Worm (Caenorhabditis elegans) whole organism, L3 larva: ENCODE measurements around the gene ima-1.

Experiments used
- ZK546.5 ChIP-seq: sonication (generic microtip); optimal IDR thresholded peaks from 2 replicates; lab custom pipeline; 2017; ENCODE audit warnings: missing biosample characterization, missing genetic modification characterization
- aly-2 ChIP-seq: fragments of 150-350 bp; optimal IDR thresholded peaks from 2 replicates; lab custom pipeline; 2014; ENCODE audit warnings: missing biosample characterization, missing genetic modification characterization
- ama-1 ChIP-seq: fragments of 150-350 bp; optimal IDR thresholded peaks from 2 replicates; lab custom pipeline; 2018
- ceh-82 ChIP-seq: fragments of 150-350 bp; optimal IDR thresholded peaks from 2 replicates; lab custom pipeline; 2014; ENCODE audit warnings: missing biosample characterization, missing genetic modification characterization
- ceh-9 ChIP-seq: sonication (generic microtip); optimal IDR thresholded peaks from 2 replicates; lab custom pipeline; 2018; ENCODE audit warnings: missing biosample characterization, missing genetic modification characterization
- daf-12 ChIP-seq: fragments of 150-350 bp; optimal IDR thresholded peaks from 2 replicates; lab custom pipeline; 2014; ENCODE audit warnings: missing biosample characterization, missing genetic modification reagents, missing genetic modification characterization
- egl-5 ChIP-seq: fragments of 150-350 bp; optimal IDR thresholded peaks from 2 replicates; lab custom pipeline; 2017; ENCODE audit warnings: missing biosample characterization, missing genetic modification reagents, missing genetic modification characterization, inconsistent platforms
- elt-1 ChIP-seq: fragments of 150-350 bp; optimal IDR thresholded peaks from 2 replicates; lab custom pipeline; 2014; ENCODE audit warnings: missing biosample characterization, missing genetic modification characterization
- elt-2 ChIP-seq: sonication (generic microtip); optimal IDR thresholded peaks from 2 replicates; lab custom pipeline; 2016; ENCODE audit warnings: missing genetic modification reagents, mild to moderate bottlenecking, missing genetic modification characterization, missing compliant biosample characterization
- fkh-2 ChIP-seq: fragments of 150-350 bp; optimal IDR thresholded peaks from 2 replicates; lab custom pipeline; 2014; ENCODE audit warnings: missing biosample characterization, missing genetic modification reagents, missing genetic modification characterization
- jun-1 ChIP-seq: fragments of 150-350 bp; optimal IDR thresholded peaks from 2 replicates; lab custom pipeline; 2014; ENCODE audit warnings: missing biosample characterization, missing genetic modification reagents, missing genetic modification characterization
- lin-15B ChIP-seq: fragments of 150-350 bp; optimal IDR thresholded peaks from 2 replicates; lab custom pipeline; 2014; ENCODE audit warnings: missing biosample characterization, missing genetic modification characterization
- lin-39 ChIP-seq: fragments of 150-350 bp; optimal IDR thresholded peaks from 2 replicates; lab custom pipeline; 2018; ENCODE audit warnings: missing biosample characterization, missing genetic modification reagents, missing genetic modification characterization
- lsy-12 ChIP-seq: sonication (generic microtip); optimal IDR thresholded peaks from 2 replicates; lab custom pipeline; 2016; ENCODE audit warnings: mild to moderate bottlenecking, missing genetic modification characterization, missing compliant biosample characterization
- mml-1 ChIP-seq: fragments of 150-350 bp; sonication (generic microtip); optimal IDR thresholded peaks from 3 replicates; lab custom pipeline; 2014; ENCODE audit warnings: missing biosample characterization, missing genetic modification characterization
- nfya-1 ChIP-seq: sonication (generic microtip); optimal IDR thresholded peaks from 2 replicates; lab custom pipeline; 2017; ENCODE audit warnings: missing genetic modification characterization, mild to moderate bottlenecking, missing compliant biosample characterization, antibody characterized with exemption, moderate library complexity; ENCODE audit not compliant: insufficient read depth
- nhr-11 ChIP-seq: fragments of 150-350 bp; optimal IDR thresholded peaks from 2 replicates; lab custom pipeline; 2014; ENCODE audit warnings: missing biosample characterization, missing genetic modification characterization
- nhr-12 ChIP-seq: fragments of 150-350 bp; optimal IDR thresholded peaks from 2 replicates; lab custom pipeline; 2014; ENCODE audit warnings: missing biosample characterization, missing genetic modification characterization
- nhr-23 ChIP-seq: fragments of 150-350 bp; optimal IDR thresholded peaks from 2 replicates; lab custom pipeline; 2014; ENCODE audit warnings: missing biosample characterization, missing genetic modification reagents, missing genetic modification characterization
- nhr-237 ChIP-seq: fragments of 150-350 bp; optimal IDR thresholded peaks from 2 replicates; lab custom pipeline; 2014; ENCODE audit warnings: missing biosample characterization, missing genetic modification characterization
- nhr-25 ChIP-seq: sonication (generic microtip); optimal IDR thresholded peaks from 2 replicates; lab custom pipeline; 2017; ENCODE audit warnings: missing biosample characterization, missing genetic modification characterization
- nhr-28 ChIP-seq: fragments of 150-350 bp; optimal IDR thresholded peaks from 2 replicates; lab custom pipeline; 2014; ENCODE audit warnings: missing biosample characterization, missing genetic modification characterization
- nhr-43 ChIP-seq: sonication (generic microtip); optimal IDR thresholded peaks from 2 replicates; lab custom pipeline; 2016; ENCODE audit warnings: mild to moderate bottlenecking, missing genetic modification characterization, missing compliant biosample characterization; ENCODE audit not compliant: poor library complexity, severe bottlenecking
- nhr-67 ChIP-seq: fragments of 150-350 bp; optimal IDR thresholded peaks from 2 replicates; lab custom pipeline; 2014; ENCODE audit warnings: missing biosample characterization, missing genetic modification characterization
- nhr-77 ChIP-seq: fragments of 150-350 bp; optimal IDR thresholded peaks from 2 replicates; lab custom pipeline; 2014; ENCODE audit warnings: missing biosample characterization, missing genetic modification characterization
- pha-4 ChIP-seq: fragments of 150-350 bp; optimal IDR thresholded peaks from 2 replicates; lab custom pipeline; 2014; ENCODE audit warnings: missing biosample characterization, missing genetic modification reagents, missing genetic modification characterization
- pqm-1 ChIP-seq: fragments of 150-350 bp; optimal IDR thresholded peaks from 2 replicates; lab custom pipeline; 2017; ENCODE audit warnings: missing biosample characterization, missing genetic modification characterization, inconsistent platforms
- sea-2 ChIP-seq: fragments of 150-350 bp; sonication (generic microtip); optimal IDR thresholded peaks from 4 replicates; lab custom pipeline; 2014; ENCODE audit warnings: missing biosample characterization, missing genetic modification reagents, missing genetic modification characterization
- skn-1 ChIP-seq: fragments of 150-350 bp; optimal IDR thresholded peaks from 2 replicates; lab custom pipeline; 2014; ENCODE audit warnings: missing biosample characterization, missing genetic modification characterization
- tbx-2 ChIP-seq: sonication (generic microtip); optimal IDR thresholded peaks from 2 replicates; lab custom pipeline; 2016; ENCODE audit warnings: mild to moderate bottlenecking, missing genetic modification characterization, missing compliant biosample characterization
- unc-39 ChIP-seq: sonication (generic microtip); optimal IDR thresholded peaks from 4 replicates; lab custom pipeline; 2017; ENCODE audit warnings: missing biosample characterization, missing genetic modification characterization
- unc-62 ChIP-seq: fragments of 150-350 bp; sonication (generic microtip); optimal IDR thresholded peaks from 4 replicates; lab custom pipeline; 2014; ENCODE audit warnings: missing biosample characterization, missing genetic modification reagents, missing genetic modification characterization
- zag-1 ChIP-seq: fragments of 150-350 bp; optimal IDR thresholded peaks from 2 replicates; lab custom pipeline; 2014; ENCODE audit warnings: missing biosample characterization, missing genetic modification characterization
- ztf-11 ChIP-seq: fragments of 150-350 bp; optimal IDR thresholded peaks from 2 replicates; lab custom pipeline; 2014; ENCODE audit warnings: missing biosample characterization, missing genetic modification characterization

ima-1 gene

ce11 chrV:11217394-11217793, 22.1 kb upstream of the ima-1 start, which contains the start of gene cyp-29A2:
cyp-29A2 (plus strand) TSS chrV:11217583.
- no peak for TF ChIP-seq sea-2 (GFP tag; lab: Kevin White, UChicago)
- no peak for TF ChIP-seq nhr-12 (tag; lab: Kevin White, UChicago)
- TF ChIP-seq ztf-11 (tag; lab: Kevin White, UChicago), result no peak
- TF ChIP-seq pqm-1 (tag; lab: Kevin White, UChicago), result peak; percentile 18
- TF ChIP-seq elt-2, result peak; percentile 17

- TF ChIP-seq jun-1 (tag; lab: Kevin White, UChicago) (no peak), tbx-2 (tag; lab: Kevin White, UChicago) (no peak), pha-4 (tag; lab: Kevin White, UChicago) (no peak), nhr-237 (tag; lab: Kevin White, UChicago) (no peak), nhr-23 (no peak), ama-1 (no peak), pqm-1 (tag; lab: Kevin White, UChicago) (no peak), ceh-82 (no peak)
Measured at ce11 chrV:11220415-11220814, 19.1 kb upstream of the ima-1 start.

- no peak for TF ChIP-seq unc-62 (GFP tag; lab: Kevin White, UChicago)
- TF ChIP-seq nhr-23, result peak; percentile 76
- TF ChIP-seq, all 47 proteins: peak for 1
Measured at ce11 chrV:11220936-11221335, 18.5 kb upstream of the ima-1 start, which contains the start of gene T19B10.2. T19B10.2 (plus strand) TSS chrV:11221302.

ce11 chrV:11223698-11224097, 15.8 kb upstream of the ima-1 start:
- TF ChIP-seq unc-62 (GFP tag; lab: Kevin White, UChicago) (no peak), lin-15B (tag; lab: Kevin White, UChicago) (no peak), fkh-2 (tag; lab: Kevin White, UChicago) (no peak), zag-1 (no peak), ceh-9 (tag; lab: Kevin White, UChicago) (no peak), elt-2 (no peak), egl-5 (no peak), lin-39 (tag; lab: Kevin White, UChicago) (no peak), aly-2 (tag; lab: Kevin White, UChicago) (no peak), sea-2 (GFP tag; lab: Kevin White, UChicago) (no peak), pha-4 (tag; lab: Kevin White, UChicago) (no peak)

ce11 chrV:11225981-11226380, 13.5 kb upstream of the ima-1 start, which contains the start of gene bgal-1:
bgal-1 (minus strand) TSS chrV:11226018.
- TF ChIP-seq unc-62 (GFP tag; lab: Kevin White, UChicago) (no peak), lin-39 (tag; lab: Kevin White, UChicago) (peak; percentile 4), nhr-11 (tag; lab: Kevin White, UChicago) (no peak), nhr-28 (tag; lab: Kevin White, UChicago) (no peak), tbx-2 (tag; lab: Kevin White, UChicago) (peak; percentile 1), nhr-23 (peak; percentile 40), nfya-1 (tag; lab: Kevin White, UChicago) (peak; percentile 15), pha-4 (tag; lab: Kevin White, UChicago) (peak; percentile 62), skn-1 (tag; lab: Kevin White, UChicago) (no peak), lsy-12 (tag; lab: Kevin White, UChicago) (peak; percentile 33), sea-2 (GFP tag; lab: Kevin White, UChicago) (no peak), elt-2 (peak; percentile 23), ZK546.5 (tag; lab: Kevin White, UChicago) (no peak), lin-15B (tag; lab: Kevin White, UChicago) (no peak), nhr-67 (tag; lab: Kevin White, UChicago) (no peak), ztf-11 (tag; lab: Kevin White, UChicago) (no peak), nhr-77 (tag; lab: Kevin White, UChicago) (no peak), zag-1 (no peak), mml-1 (no peak), unc-39 (no peak), daf-12 (tag; lab: Kevin White, UChicago) (no peak), nhr-25 (tag; lab: Kevin White, UChicago) (peak; percentile 21), ama-1 (peak; percentile 69), elt-1 (tag; lab: Kevin White, UChicago) (no peak), nhr-43 (no peak)
